Worm (Caenorhabditis elegans) whole organism, mixed stage, embryonic: ENCODE data around the gene F26D2.13.

Source experiments
- M03D4.4 ChIP-seq: sonication (generic microtip); optimal IDR thresholded peaks from 2 replicates; lab custom pipeline; 2017; ENCODE audit warnings: mild to moderate bottlenecking, missing genetic modification characterization, missing compliant biosample characterization
- bed-3 ChIP-seq: fragments of 200-800 bp; sonication (Bioruptor generic); optimal IDR thresholded peaks from 3 replicates; lab custom pipeline; 2018; ENCODE audit warnings: mild to moderate bottlenecking, missing genetic modification characterization, moderate library complexity, missing compliant biosample characterization
- blmp-1 ChIP-seq: fragments of 150-350 bp; optimal IDR thresholded peaks from 2 replicates; lab custom pipeline; 2014; ENCODE audit warnings: missing biosample characterization, missing genetic modification characterization
- ceh-39 ChIP-seq: fragments of 150-350 bp; optimal IDR thresholded peaks from 2 replicates; lab custom pipeline; 2014; ENCODE audit warnings: missing biosample characterization, missing genetic modification characterization
- ceh-43 ChIP-seq: fragments of 200-800 bp; sonication (Bioruptor generic); optimal IDR thresholded peaks from 2 replicates; lab custom pipeline; 2018; ENCODE audit warnings: mild to moderate bottlenecking, missing genetic modification characterization, moderate library complexity, missing compliant biosample characterization
- ceh-83 ChIP-seq: fragments of 200-800 bp; sonication (Bioruptor generic); optimal IDR thresholded peaks from 2 replicates; lab custom pipeline; 2018; ENCODE audit warnings: mild to moderate bottlenecking, missing genetic modification characterization, missing compliant biosample characterization
- ces-1 ChIP-seq: fragments of 150-350 bp; optimal IDR thresholded peaks from 2 replicates; lab custom pipeline; 2014; ENCODE audit warnings: missing biosample characterization, missing genetic modification reagents, missing genetic modification characterization
- cnd-1 ChIP-seq: fragments of 200-800 bp; sonication (Bioruptor generic); optimal IDR thresholded peaks from 2 replicates; lab custom pipeline; 2018; ENCODE audit warnings: mild to moderate bottlenecking, missing genetic modification characterization, missing compliant biosample characterization
- drap-1 ChIP-seq: fragments of 200-800 bp; sonication (Bioruptor generic); optimal IDR thresholded peaks from 3 replicates; lab custom pipeline; 2018; ENCODE audit warnings: mild to moderate bottlenecking, missing genetic modification characterization, missing compliant biosample characterization
- elt-1 ChIP-seq: sonication (generic microtip); optimal IDR thresholded peaks from 2 replicates; lab custom pipeline; 2017; ENCODE audit warnings: missing genetic modification characterization, mild to moderate bottlenecking, missing compliant biosample characterization, antibody characterized with exemption, moderate library complexity, borderline replicate concordance; ENCODE audit not compliant: insufficient read depth
- elt-3 ChIP-seq: fragments of 150-350 bp; optimal IDR thresholded peaks from 2 replicates; lab custom pipeline; 2014; ENCODE audit warnings: missing biosample characterization, missing genetic modification characterization
- flh-1 ChIP-seq: fragments of 200-800 bp; sonication (Bioruptor generic); optimal IDR thresholded peaks from 2 replicates; lab custom pipeline; 2018; ENCODE audit warnings: mild to moderate bottlenecking, missing genetic modification characterization, moderate library complexity, missing compliant biosample characterization
- ham-2 ChIP-seq: fragments of 200-800 bp; sonication (Bioruptor generic); optimal IDR thresholded peaks from 2 replicates; lab custom pipeline; 2018; ENCODE audit warnings: mild to moderate bottlenecking, missing genetic modification characterization, missing compliant biosample characterization
- hlh-1 ChIP-seq: fragments of 150-350 bp; optimal IDR thresholded peaks from 2 replicates; lab custom pipeline; 2014; ENCODE audit warnings: missing biosample characterization, missing genetic modification reagents, missing genetic modification characterization
- lin-13 ChIP-seq: fragments of 150-350 bp; optimal IDR thresholded peaks from 2 replicates; lab custom pipeline; 2014; ENCODE audit warnings: missing biosample characterization, missing genetic modification characterization
- lin-32 ChIP-seq: fragments of 200-800 bp; sonication (Bioruptor generic); optimal IDR thresholded peaks from 2 replicates; lab custom pipeline; 2018; ENCODE audit warnings: mild to moderate bottlenecking, missing genetic modification characterization, missing compliant biosample characterization
- lsy-2 ChIP-seq: fragments of 150-350 bp; optimal IDR thresholded peaks from 2 replicates; lab custom pipeline; 2014; ENCODE audit warnings: missing biosample characterization, missing genetic modification characterization
- mab-5 ChIP-seq: fragments of 150-350 bp; optimal IDR thresholded peaks from 2 replicates; lab custom pipeline; 2014; ENCODE audit warnings: missing biosample characterization, missing genetic modification characterization
- mep-1 ChIP-seq: fragments of 150-350 bp; optimal IDR thresholded peaks from 2 replicates; lab custom pipeline; 2017; ENCODE audit warnings: missing biosample characterization, missing genetic modification reagents, missing genetic modification characterization, inconsistent platforms
- mls-2 ChIP-seq: sonication (generic microtip); optimal IDR thresholded peaks from 2 replicates; lab custom pipeline; 2016; ENCODE audit warnings: mild to moderate bottlenecking, missing genetic modification characterization, moderate library complexity, missing compliant biosample characterization
- nhr-12 ChIP-seq: fragments of 150-350 bp; optimal IDR thresholded peaks from 2 replicates; lab custom pipeline; 2014; ENCODE audit warnings: missing biosample characterization, missing genetic modification characterization
- nhr-2 ChIP-seq: fragments of 150-350 bp; optimal IDR thresholded peaks from 2 replicates; lab custom pipeline; 2014; ENCODE audit warnings: missing biosample characterization, missing genetic modification characterization
- nhr-237 ChIP-seq: fragments of 150-350 bp; optimal IDR thresholded peaks from 2 replicates; lab custom pipeline; 2014; ENCODE audit warnings: missing biosample characterization, missing genetic modification characterization
- nhr-28 ChIP-seq: fragments of 150-350 bp; optimal IDR thresholded peaks from 2 replicates; lab custom pipeline; 2014; ENCODE audit warnings: missing biosample characterization, missing genetic modification characterization
- nhr-76 ChIP-seq: sonication (generic microtip); optimal IDR thresholded peaks from 2 replicates; lab custom pipeline; 2017; ENCODE audit warnings: missing biosample characterization, missing genetic modification characterization
- pha-4 ChIP-seq: fragments of 150-350 bp; optimal IDR thresholded peaks from 2 replicates; lab custom pipeline; 2018; ENCODE audit warnings: missing biosample characterization, missing genetic modification reagents, missing genetic modification characterization
- sem-2 ChIP-seq: fragments of 200-800 bp; sonication (Bioruptor generic); optimal IDR thresholded peaks from 2 replicates; lab custom pipeline; 2018; ENCODE audit warnings: mild to moderate bottlenecking, missing genetic modification characterization, missing compliant biosample characterization
- tbx-8 ChIP-seq: fragments of 200-800 bp; sonication (Bioruptor generic); optimal IDR thresholded peaks from 2 replicates; lab custom pipeline; 2018; ENCODE audit warnings: mild to moderate bottlenecking, missing genetic modification characterization, moderate library complexity, missing compliant biosample characterization
- unc-120 ChIP-seq: sonication (generic microtip); optimal IDR thresholded peaks from 2 replicates; lab custom pipeline; 2017; ENCODE audit warnings: missing genetic modification characterization, missing compliant biosample characterization; ENCODE audit not compliant: poor library complexity, severe bottlenecking
- unc-39 ChIP-seq: fragments of 150-350 bp; optimal IDR thresholded peaks from 2 replicates; lab custom pipeline; 2014; ENCODE audit warnings: missing biosample characterization, missing genetic modification characterization
- unc-62 ChIP-seq: fragments of 150-350 bp; optimal IDR thresholded peaks from 2 replicates; lab custom pipeline; 2014; ENCODE audit warnings: missing biosample characterization, missing genetic modification reagents, missing genetic modification characterization
- zip-8 ChIP-seq: fragments of 150-350 bp; optimal IDR thresholded peaks from 2 replicates; lab custom pipeline; 2014; ENCODE audit warnings: missing biosample characterization, missing genetic modification characterization
- ztf-11 ChIP-seq: fragments of 150-350 bp; optimal IDR thresholded peaks from 2 replicates; lab custom pipeline; 2014; ENCODE audit warnings: missing biosample characterization, missing genetic modification characterization

F26D2.13 gene

ce11 chrV:16471995-16472563 lies 36.7 kb upstream of the F26D2.13 start, which contains the start of gene srw-35:
srw-35 (plus strand) TSS chrV:16472513.
- no peak for TF ChIP-seq drap-1 (GFP tag; lab: Kevin White, UChicago)
- no peak for TF ChIP-seq nhr-2 (tag; lab: Kevin White, UChicago)
- TF ChIP-seq unc-120 (tag; lab: Kevin White, UChicago): no peak
- TF ChIP-seq nhr-12 (tag; lab: Kevin White, UChicago): no peak
- no peak for TF ChIP-seq ces-1 (GFP tag; lab: Kevin White, UChicago)
- TF ChIP-seq ceh-83 (GFP tag; lab: Kevin White, UChicago): no peak
- no peak for TF ChIP-seq tbx-8 (GFP tag; lab: Kevin White, UChicago)
- no peak for TF ChIP-seq elt-3
- TF ChIP-seq nhr-76 (tag; lab: Kevin White, UChicago): no peak
- TF ChIP-seq unc-62 (GFP tag; lab: Kevin White, UChicago): no peak
- no peak for TF ChIP-seq blmp-1 (tag; lab: Kevin White, UChicago)
- TF ChIP-seq zip-8 (tag; lab: Kevin White, UChicago): no peak
- no peak for TF ChIP-seq ztf-11 (tag; lab: Kevin White, UChicago)
- no peak for TF ChIP-seq pha-4

ce11 chrV:16470916-16471315 lies 35.5 kb upstream of the F26D2.13 start, which contains the start of gene srh-138:
srh-138 (minus strand) TSS chrV:16471016.
- TF ChIP-seq unc-39 (tag; lab: Kevin White, UChicago): no peak

- no peak for TF ChIP-seq ham-2
- TF ChIP-seq mab-5 (tag; lab: Kevin White, UChicago): no peak
- TF ChIP-seq cnd-1 (tag; lab: Kevin White, UChicago): no peak
- no peak for TF ChIP-seq tbx-8 (GFP tag; lab: Kevin White, UChicago)
- TF ChIP-seq ceh-39 (tag; lab: Kevin White, UChicago): no peak
- TF ChIP-seq pha-4: no peak
- TF ChIP-seq lin-32 (GFP tag; lab: Kevin White, UChicago): no peak
- no peak for TF ChIP-seq mls-2 (tag; lab: Kevin White, UChicago)
- no peak for TF ChIP-seq zip-8 (tag; lab: Kevin White, UChicago)
- TF ChIP-seq lsy-2 (tag; lab: Kevin White, UChicago): no peak
- no peak for TF ChIP-seq mep-1 (tag; lab: Kevin White, UChicago)
- no peak for TF ChIP-seq blmp-1 (tag; lab: Kevin White, UChicago)
- no peak for TF ChIP-seq flh-1
- no peak for TF ChIP-seq hlh-1 (tag; lab: Kevin White, UChicago)
- TF ChIP-seq nhr-2 (tag; lab: Kevin White, UChicago): no peak
- TF ChIP-seq M03D4.4 (tag; lab: Kevin White, UChicago): no peak
- TF ChIP-seq sem-2 (GFP tag; lab: Kevin White, UChicago): no peak
- TF ChIP-seq ztf-11 (tag; lab: Kevin White, UChicago): no peak
- no peak for TF ChIP-seq unc-120 (tag; lab: Kevin White, UChicago)
Measured at ce11 chrV:16467840-16468239, 32.4 kb upstream of the F26D2.13 start, which contains the start of gene sru-44. sru-44 (minus strand) TSS chrV:16467940.

ce11 chrV:16460866-16461265 lies 25.5 kb upstream of the F26D2.13 start, which contains the start of gene srh-142:
srh-142 (minus strand) TSS chrV:16460966.
- TF ChIP-seq mab-5 (tag; lab: Kevin White, UChicago) (no peak), lin-32 (GFP tag; lab: Kevin White, UChicago) (no peak), cnd-1 (tag; lab: Kevin White, UChicago) (no peak), tbx-8 (GFP tag; lab: Kevin White, UChicago) (no peak), nhr-28 (tag; lab: Kevin White, UChicago) (no peak), pha-4 (no peak), nhr-76 (tag; lab: Kevin White, UChicago) (no peak), ces-1 (GFP tag; lab: Kevin White, UChicago) (no peak), nhr-12 (tag; lab: Kevin White, UChicago) (no peak), hlh-1 (tag; lab: Kevin White, UChicago) (no peak), ceh-43 (no peak)

ce11 chrV:16459377-16459776 lies 24.0 kb upstream of the F26D2.13 start:
- no peak for TF ChIP-seq mls-2 (tag; lab: Kevin White, UChicago)
- TF ChIP-seq sem-2 (GFP tag; lab: Kevin White, UChicago): no peak
- no peak for TF ChIP-seq elt-1
- TF ChIP-seq blmp-1 (tag; lab: Kevin White, UChicago): no peak
- TF ChIP-seq tbx-8 (GFP tag; lab: Kevin White, UChicago): no peak
- TF ChIP-seq drap-1 (GFP tag; lab: Kevin White, UChicago): no peak
- TF ChIP-seq lin-13 (tag; lab: Kevin White, UChicago): no peak
- no peak for TF ChIP-seq bed-3
- TF ChIP-seq M03D4.4 (tag; lab: Kevin White, UChicago): no peak
- no peak for TF ChIP-seq nhr-237 (tag; lab: Kevin White, UChicago)
- no peak for TF ChIP-seq elt-3
- no peak for TF ChIP-seq hlh-1 (tag; lab: Kevin White, UChicago)
- no peak for TF ChIP-seq ces-1 (GFP tag; lab: Kevin White, UChicago)
- TF ChIP-seq ceh-43: no peak
- TF ChIP-seq unc-62 (GFP tag; lab: Kevin White, UChicago): no peak
